Fruit fly (Drosophila melanogaster): ENCODE measurements around the gene CG9312.

CG9312 gene

DNA sequence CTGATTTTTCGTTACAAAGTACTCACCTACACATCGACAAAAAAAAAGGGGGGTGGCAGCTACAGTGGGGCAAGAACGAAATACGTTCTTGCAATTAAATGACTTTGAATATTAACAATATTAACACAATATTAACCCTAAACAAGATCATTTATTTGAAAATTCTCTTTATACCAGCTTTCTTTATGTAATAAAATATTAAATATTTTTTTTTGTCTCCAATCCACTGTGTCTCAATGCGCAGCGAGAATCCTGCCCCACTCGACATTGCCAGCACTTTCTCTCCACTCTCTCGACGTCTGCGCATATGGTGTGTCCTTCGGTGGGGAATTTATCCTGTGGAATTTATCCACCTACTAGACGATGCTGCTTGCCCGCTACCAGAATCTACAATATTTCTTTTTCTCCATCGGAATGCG is 34.9 kb downstream of the CG9312 start (continued):
- TF ChIP-seq ssp (GFP tag; IDR thresholded peaks at IDR 0.05) = peak; percentile 87
- peak; percentile 93 for TF ChIP-seq Awh (GFP tag; IDR thresholded peaks at IDR 0.05)
- TF ChIP-seq tio (GFP tag; optimal IDR thresholded peaks at IDR 0.05) = peak; percentile 72
- TF ChIP-seq disco-r (GFP tag; optimal IDR thresholded peaks at IDR 0.05) = peak; percentile 46
- TF ChIP-seq CG6272 (GFP tag; IDR thresholded peaks at IDR 0.05) = peak; percentile 89
- peak; percentile 72 for TF ChIP-seq Ravus (GFP tag; IDR thresholded peaks at IDR 0.05)
- TF ChIP-seq CG34376 (GFP tag; optimal IDR thresholded peaks at IDR 0.05) = peak; percentile 94
- TF ChIP-seq pros (GFP tag; optimal IDR thresholded peaks at IDR 0.05) = no peak
- peak; percentile 83 for TF ChIP-seq Asciz (GFP tag; optimal IDR thresholded peaks at IDR 0.05)
- peak; percentile 91 for TF ChIP-seq ATbp (GFP tag; optimal IDR thresholded peaks at IDR 0.05)
- peak; percentile 98 for TF ChIP-seq Hand (GFP tag; optimal IDR thresholded peaks at IDR 0.05)
- TF ChIP-seq CG12659 (GFP tag; optimal IDR thresholded peaks at IDR 0.05) = peak; percentile 92
- TF ChIP-seq ind (GFP tag; optimal IDR thresholded peaks at IDR 0.05) = peak; percentile 79
- TF ChIP-seq slp2 (GFP tag; optimal IDR thresholded peaks at IDR 0.05) = peak; percentile 10
- peak; percentile 49 to 56 for TF ChIP-seq chif (GFP tag; optimal IDR thresholded peaks at IDR 0.05)
- peak; percentile 85 for TF ChIP-seq jigr1 (GFP tag; IDR thresholded peaks at IDR 0.05)
- peak; percentile 88; the same call in 2 of the 3 replicates for TF ChIP-seq CG2199 (GFP tag; IDR thresholded peaks at IDR 0.05)
- peak; percentile 88 for TF ChIP-seq CG17385 (GFP tag; optimal IDR thresholded peaks at IDR 0.05)
- TF ChIP-seq h (optimal IDR thresholded peaks at IDR 0.05) = no peak
- no peak for TF ChIP-seq Stat92E (GFP tag; optimal IDR thresholded peaks at IDR 0.05)
- TF ChIP-seq CG4707 (GFP tag; optimal IDR thresholded peaks at IDR 0.05) = peak; percentile 78
- TF ChIP-seq Fer2 (tag; optimal IDR thresholded peaks at IDR 0.05) = peak; percentile 72
- no peak for TF ChIP-seq fru (optimal IDR thresholded peaks at IDR 0.05)
- TF ChIP-seq Doc2 (GFP tag; IDR thresholded peaks at IDR 0.05) = peak; percentile 74
- TF ChIP-seq ap (GFP tag; IDR thresholded peaks at IDR 0.05) = peak; percentile 91
- TF ChIP-seq mam (GFP tag; optimal IDR thresholded peaks at IDR 0.05) = peak; percentile 60
- TF ChIP-seq tll (GFP tag; optimal IDR thresholded peaks at IDR 0.05) = no peak
- TF ChIP-seq bbx (GFP tag; IDR thresholded peaks at IDR 0.05; ENCODE audit: partially characterized antibody) = no peak; the same call in 1 of the 2 replicates
- peak; percentile 76 for TF ChIP-seq slou (GFP tag; optimal IDR thresholded peaks at IDR 0.05)
- TF ChIP-seq da (GFP tag; optimal IDR thresholded peaks at IDR 0.05) = no peak
- peak; percentile 70 for TF ChIP-seq Poxn (GFP tag; IDR thresholded peaks at IDR 0.05)
- no peak; the same call in 1 of the 2 replicates for TF ChIP-seq nerfin-2 (GFP tag; IDR thresholded peaks at IDR 0.05; ENCODE audit: partially characterized antibody)
- TF ChIP-seq exex (tag; optimal IDR thresholded peaks at IDR 0.05) = peak; percentile 71
- no peak for TF ChIP-seq CG15479 (GFP tag; optimal IDR thresholded peaks at IDR 0.05)
- no peak for TF ChIP-seq Hey (tag; optimal IDR thresholded peaks at IDR 0.05)
- TF ChIP-seq dimm (GFP tag; IDR thresholded peaks at IDR 0.05) = peak; percentile 74
- no peak for TF ChIP-seq amos (GFP tag; IDR thresholded peaks at IDR 0.05; ENCODE audit: partially characterized antibody)
- TF ChIP-seq HLH4C (GFP tag; IDR thresholded peaks at IDR 0.05; ENCODE audit: partially characterized antibody) = 0 out of 3 replicates have a peak, but pooled peaks have one; percentile 12
- peak; percentile 81 for TF ChIP-seq CG17568 (GFP tag; optimal IDR thresholded peaks at IDR 0.05)
- peak; percentile 43 for TF ChIP-seq psq (GFP tag; optimal IDR thresholded peaks at IDR 0.05)
- TF ChIP-seq CG10959 (GFP tag; IDR thresholded peaks at IDR 0.05) = peak; percentile 90
- peak; percentile 15 for TF ChIP-seq tap (tag; optimal IDR thresholded peaks at IDR 0.05)
- TF ChIP-seq jumu (GFP tag; optimal IDR thresholded peaks at IDR 0.05) = peak; percentile 71
- peak; percentile 95 for TF ChIP-seq CG32532 (GFP tag; IDR thresholded peaks at IDR 0.05)
- TF ChIP-seq CG11093 (GFP tag; IDR thresholded peaks at IDR 0.05) = peak; percentile 86
- peak; percentile 60; the same call in 1 of the 2 replicates for TF ChIP-seq dan (GFP tag; IDR thresholded peaks at IDR 0.05)
- peak; percentile 39 for TF ChIP-seq ac (GFP tag; optimal IDR thresholded peaks at IDR 0.05)
- TF ChIP-seq CG4854 (GFP tag; optimal IDR thresholded peaks at IDR 0.05) = peak; percentile 66
- peak; percentile 91 for TF ChIP-seq sd (tag; optimal IDR thresholded peaks at IDR 0.05)
- peak; percentile 73 for TF ChIP-seq CG31388 (GFP tag; optimal IDR thresholded peaks at IDR 0.05)
- TF ChIP-seq rib (GFP tag; IDR thresholded peaks at IDR 0.05) = peak; percentile 89

Data from whole organism, embryonic.